Worm (Caenorhabditis elegans) whole organism, young adult: ENCODE results near the gene lurp-1.

Experiments
- F49E8.2 ChIP-seq: sonication (generic microtip); optimal IDR thresholded peaks from 3 replicates; lab custom pipeline; 2017; ENCODE audit warnings: missing genetic modification characterization, mild to moderate bottlenecking, missing compliant biosample characterization, antibody characterized with exemption, moderate library complexity; ENCODE audit not compliant: insufficient read depth
- F55B11.4 ChIP-seq: sonication (generic microtip); optimal IDR thresholded peaks from 2 replicates; lab custom pipeline; 2016; ENCODE audit warnings: missing compliant biosample characterization, missing genetic modification characterization, borderline replicate concordance; ENCODE audit not compliant: insufficient read depth
- egl-18 ChIP-seq: fragments of 200-800 bp; sonication (Bioruptor generic); IDR thresholded peaks from 2 replicates; pipeline ENCODE4 v1.3.6; 2022; ENCODE audit warnings: missing genetic modification reagents, missing genetic modification characterization, missing compliant biosample characterization
- fkh-3 ChIP-seq: sonication (generic microtip); optimal IDR thresholded peaks from 2 replicates; lab custom pipeline; 2016; ENCODE audit warnings: mild to moderate bottlenecking, missing genetic modification characterization, missing compliant biosample characterization
- hlh-26 ChIP-seq: fragments of 200-800 bp; sonication (Bioruptor generic); conservative IDR thresholded peaks from 2 replicates; pipeline ENCODE4 v1.3.6; 2022; ENCODE audit warnings: missing genetic modification reagents, missing genetic modification characterization, missing compliant biosample characterization
- lin-40 ChIP-seq: sonication (generic microtip); optimal IDR thresholded peaks from 2 replicates; lab custom pipeline; 2016; ENCODE audit warnings: missing genetic modification characterization, mild to moderate bottlenecking, missing compliant biosample characterization, missing genotype, missing genetic modification reagents
- rec-8 ChIP-seq, 2 experiments: sonication (generic microtip); optimal IDR thresholded peaks; 2 replicates each; lab custom pipeline; 2016; ENCODE audit warnings: mild to moderate bottlenecking in 2 of 2, missing genetic modification characterization in 2 of 2, missing genetic modification reagents in 2 of 2, missing genotype in 2 of 2, missing biosample characterization in 1 of 2, missing compliant biosample characterization in 1 of 2, moderate library complexity in 1 of 2
- sdz-38 ChIP-seq: sonication (generic microtip); optimal IDR thresholded peaks from 2 replicates; lab custom pipeline; 2016; ENCODE audit warnings: missing genotype, missing genetic modification characterization, missing compliant biosample characterization
- somi-1 ChIP-seq: fragments of 200-800 bp; sonication (Bioruptor generic); optimal IDR thresholded peaks from 2 replicates; lab custom pipeline; 2018; ENCODE audit warnings: mild to moderate bottlenecking, missing genetic modification characterization, missing compliant biosample characterization
- ztf-28 ChIP-seq: fragments of 200-800 bp; sonication (Bioruptor generic); IDR thresholded peaks from 2 replicates; pipeline ENCODE4 v1.3.6; 2022; ENCODE audit warnings: missing genetic modification reagents, missing genetic modification characterization, missing compliant biosample characterization

- no peak for TF ChIP-seq lin-40 (tag; lab: Kevin White, UChicago)
- TF ChIP-seq somi-1 (GFP tag; lab: Kevin White, UChicago) = no peak
- TF ChIP-seq fkh-3 (tag; lab: Kevin White, UChicago) = no peak
- no peak for TF ChIP-seq F55B11.4 (tag; lab: Kevin White, UChicago)
- TF ChIP-seq hlh-26 = no peak
- no peak for TF ChIP-seq egl-18 (GFP tag; lab: Robert Waterston, UW)
- TF ChIP-seq rec-8 (tag; optimal IDR thresholded peaks at IDR 0.05; lab: Kevin White, UChicago) = no peak
- TF ChIP-seq sdz-38 = no peak
- no peak for TF ChIP-seq ztf-28 (GFP tag; lab: Robert Waterston, UW)
- no peak for TF ChIP-seq F49E8.2 (tag; lab: Kevin White, UChicago)
These were observed 33.7 kb upstream of the lurp-1 start for ce11 chrII:10847057-10847456.
